Fruit fly (Drosophila melanogaster) S2 (cell line): ENCODE data around the gene Pdf.

Source experiments
- CG8478 ChIP-seq: fragments of >200 bp; optimal IDR thresholded peaks from 2 replicates; lab custom pipeline; 2018
- CTCF ChIP-seq, 2 experiments: fragments of >200 bp; optimal IDR thresholded peaks; 2 replicates each; lab custom pipeline; 2018

Pdf gene

DNA sequence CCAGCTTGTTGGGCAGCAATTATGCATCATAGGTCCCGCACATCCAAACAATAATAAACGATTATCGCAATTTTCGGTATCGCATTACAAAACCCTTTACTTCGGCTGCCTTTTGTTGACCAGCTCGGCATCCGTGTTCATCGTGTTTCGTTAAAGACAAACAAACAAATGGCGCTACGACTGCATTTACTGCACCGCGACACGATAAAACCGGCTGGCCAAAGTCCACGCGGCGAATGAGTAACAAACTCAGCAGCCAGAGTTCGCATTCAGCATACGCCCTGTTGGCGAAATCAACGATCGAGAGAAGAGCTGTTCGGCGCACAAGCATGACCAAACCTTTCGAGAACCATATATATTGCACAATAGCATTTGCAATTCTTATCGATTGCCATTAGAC lies 8.4 kb upstream of the Pdf start:
- TF ChIP-seq CTCF (optimal IDR thresholded peaks at IDR 0.05; lab: Kevin White, UChicago) (no peak), CG8478 (lab: Kevin White, UChicago) (no peak)

DNA sequence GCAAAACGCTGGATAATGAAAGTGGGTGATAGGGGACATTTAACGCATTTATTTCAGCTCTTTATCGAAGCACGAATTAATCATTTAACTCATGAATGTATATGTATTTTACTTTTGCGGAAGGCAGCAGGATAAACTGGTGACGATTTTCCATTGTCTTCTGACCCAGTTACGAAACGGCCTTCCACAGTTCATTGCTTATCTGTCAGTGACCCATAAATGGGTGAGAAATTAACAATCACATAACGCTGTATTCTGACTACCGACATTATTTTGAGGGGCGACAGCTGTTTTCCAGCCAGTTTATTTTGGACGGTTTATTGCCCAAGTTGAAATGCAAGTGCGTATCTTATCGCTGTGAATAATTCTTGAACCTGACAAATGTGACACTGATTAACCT lies 7.6 kb upstream of the Pdf start:
- TF ChIP-seq CG8478 (lab: Kevin White, UChicago) (no peak), CTCF (optimal IDR thresholded peaks at IDR 0.05; lab: Kevin White, UChicago) (no peak)

dm6 chr3R:26463146-26463545 lies 7.2 kb upstream of the Pdf start:
- TF ChIP-seq CG8478 (lab: Kevin White, UChicago), result no peak
- TF ChIP-seq CTCF (optimal IDR thresholded peaks at IDR 0.05; lab: Kevin White, UChicago), result no peak

DNA sequence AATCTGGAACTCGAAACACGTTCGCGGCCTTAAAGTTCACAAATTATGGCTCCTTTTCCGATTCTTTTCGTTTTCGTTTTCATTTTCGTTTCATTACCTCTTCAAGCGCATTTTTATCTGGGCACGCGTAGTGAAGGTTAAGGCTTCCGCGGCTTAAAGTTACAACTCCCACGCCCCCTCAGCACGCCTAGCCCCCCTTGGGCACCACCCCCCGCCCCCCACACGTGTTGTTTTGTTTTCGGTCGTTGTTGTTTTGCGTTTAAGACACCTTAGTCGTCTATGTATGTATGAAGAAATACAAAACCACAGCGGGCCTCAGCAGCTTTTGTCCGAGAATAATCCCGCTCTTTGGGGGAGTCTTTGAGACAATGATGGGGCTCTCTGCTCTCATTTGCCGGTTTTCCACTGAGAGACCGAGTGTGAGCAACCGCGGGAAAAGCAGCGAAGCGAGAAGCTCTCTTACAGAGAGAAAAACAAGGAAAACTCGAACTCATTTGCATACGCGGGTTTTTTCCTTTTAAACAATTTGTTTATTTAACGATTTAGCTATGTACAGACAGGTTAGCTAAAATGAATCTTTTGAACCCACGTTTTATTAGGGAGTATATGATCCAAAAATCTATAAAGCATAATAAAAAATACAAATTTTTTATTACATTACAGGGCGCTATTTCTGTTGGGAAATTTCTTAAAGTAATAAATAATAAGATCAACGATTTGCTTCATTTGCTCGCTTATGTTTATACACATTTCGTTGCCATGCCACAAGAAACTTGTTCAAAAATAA lies 6.4 kb upstream of the Pdf start:
- no peak for TF ChIP-seq CTCF (optimal IDR thresholded peaks at IDR 0.05; lab: Kevin White, UChicago)
- no peak for TF ChIP-seq CG8478 (lab: Kevin White, UChicago)

DNA sequence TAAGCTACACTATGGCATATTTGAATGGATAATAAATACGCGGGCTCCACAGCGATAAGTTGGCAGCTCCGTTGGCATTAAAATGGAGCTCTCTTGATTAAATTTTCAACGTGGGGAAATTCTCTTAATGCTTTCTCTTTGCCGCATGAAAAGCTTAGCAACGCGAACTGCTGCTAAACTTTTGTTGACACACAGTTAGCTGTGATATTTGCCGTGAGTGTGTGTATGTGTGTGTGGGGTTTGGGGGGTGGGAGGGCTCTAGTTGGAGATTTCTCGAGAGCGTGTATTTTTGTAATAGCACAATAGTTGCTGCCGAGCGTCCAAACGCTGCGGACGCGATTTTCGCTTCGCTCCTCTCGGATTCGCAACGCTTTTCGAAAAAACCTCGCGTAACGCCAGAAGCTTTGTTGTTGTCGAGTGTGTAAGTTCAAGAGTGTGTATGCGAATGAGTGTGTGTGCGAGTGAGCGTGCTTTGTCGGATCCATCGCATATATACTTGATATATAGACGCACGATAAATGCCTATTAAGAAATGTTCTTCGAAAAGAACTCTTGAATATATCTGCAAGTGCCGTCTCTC lies 5.4 kb upstream of the Pdf start, which contains the start of gene CG5455:
TSS of gene CG5455 (plus strand) at position 302 of the 580 bp plus-strand sequence.
- TF ChIP-seq CG8478 (lab: Kevin White, UChicago) (no peak), CTCF (optimal IDR thresholded peaks at IDR 0.05; lab: Kevin White, UChicago) (no peak)

dm6 chr3R:26457949-26458348 lies 2.0 kb upstream of the Pdf start, which contains the start of gene CG14238:
Gene CG14238, plus strand, starts transcription at chr3R:26458249.
- TF ChIP-seq CG8478 (lab: Kevin White, UChicago) (no peak), CTCF (optimal IDR thresholded peaks at IDR 0.05; lab: Kevin White, UChicago) (no peak)

DNA sequence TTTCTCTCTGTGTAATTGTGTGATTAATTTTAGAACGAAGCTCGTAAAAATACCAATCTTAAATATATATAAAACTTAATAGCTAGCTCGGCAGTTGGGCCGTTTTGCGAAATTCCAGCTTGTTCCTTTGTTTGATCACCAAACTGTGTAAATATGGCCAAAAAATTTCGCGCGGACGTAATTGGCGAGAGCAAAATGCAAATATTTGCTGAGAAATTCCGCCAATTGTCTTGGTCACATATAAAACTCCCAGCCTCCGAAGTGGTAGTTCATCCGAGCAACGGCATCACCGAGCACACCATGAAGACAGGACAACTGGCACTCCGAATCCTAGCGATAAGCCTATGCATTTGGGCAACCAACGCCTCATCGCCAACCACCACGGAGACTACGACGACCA lies 636 bp upstream of the Pdf start, which contains the start of gene CG14237:
TSS of gene CG14237 (plus strand) at position 301 of the 400 bp plus-strand sequence.
- TF ChIP-seq CG8478 (lab: Kevin White, UChicago) (no peak), CTCF (optimal IDR thresholded peaks at IDR 0.05; lab: Kevin White, UChicago) (no peak)

DNA sequence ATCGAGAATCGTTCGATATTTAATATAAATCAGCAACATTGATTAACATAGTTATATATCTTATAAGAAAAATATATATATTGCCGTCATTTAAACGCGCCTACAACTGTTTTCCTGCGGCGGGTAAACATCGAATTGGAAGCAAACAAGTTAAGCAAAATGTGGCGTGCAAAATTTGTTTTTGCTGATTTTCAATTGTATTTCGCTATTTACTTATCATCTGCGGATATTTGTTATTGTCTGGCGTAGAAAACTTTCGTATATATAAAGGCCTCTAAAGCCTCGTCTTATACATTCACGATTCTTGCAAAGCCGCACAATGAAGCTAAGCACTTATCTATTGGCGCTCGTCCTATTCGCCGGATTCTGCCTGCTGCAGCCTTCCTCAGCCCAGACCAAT lies 1.4 kb downstream of the Pdf start, which contains the start of gene CG43117:
TSS of gene CG43117 (plus strand) at position 301 of the 400 bp plus-strand sequence.
- TF ChIP-seq CTCF (optimal IDR thresholded peaks at IDR 0.05; lab: Kevin White, UChicago) (no peak), CG8478 (lab: Kevin White, UChicago) (no peak)

DNA sequence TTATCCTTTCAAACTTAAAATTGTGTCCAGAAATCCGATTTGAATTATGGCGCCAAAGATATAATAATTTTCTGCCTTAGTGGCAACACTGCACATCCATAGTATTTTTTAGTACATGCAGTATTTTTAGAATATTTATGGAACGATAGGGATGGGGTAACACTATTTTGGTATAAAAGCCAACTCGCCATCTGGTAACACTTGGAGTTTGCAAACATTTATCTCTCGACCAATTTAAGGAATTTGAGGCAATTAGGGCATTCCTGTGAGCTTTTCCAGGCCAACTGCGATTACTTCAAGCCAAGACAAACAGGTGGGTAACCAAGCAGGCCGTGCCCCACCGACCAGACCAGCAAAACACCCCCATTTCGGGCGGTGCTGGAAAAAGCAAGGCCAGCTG lies 3.6 kb downstream of the Pdf start, which contains the start of gene CG5447:
TSS of gene CG5447 (plus strand) at position 190 of the 400 bp plus-strand sequence.
- TF ChIP-seq CTCF (optimal IDR thresholded peaks at IDR 0.05; lab: Kevin White, UChicago), result no peak
- no peak for TF ChIP-seq CG8478 (lab: Kevin White, UChicago)

DNA sequence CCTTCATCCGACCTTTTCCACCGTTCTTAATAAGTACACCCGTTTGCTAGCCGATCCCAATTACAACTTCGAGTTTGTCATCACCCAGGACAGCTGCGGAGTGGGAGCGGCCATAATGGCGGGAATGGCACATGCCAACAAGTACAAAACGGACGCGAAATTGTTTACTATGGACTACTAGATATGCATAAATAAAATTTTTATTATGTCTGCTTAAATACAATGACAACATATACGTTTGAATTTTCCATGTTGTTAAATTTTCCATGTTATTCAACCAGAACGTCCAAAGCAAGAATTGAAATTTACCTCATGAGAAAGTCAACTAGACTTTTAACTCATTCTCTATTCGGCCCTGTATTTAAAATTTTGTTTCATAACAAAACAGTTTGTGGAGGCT lies 5.6 kb downstream of the Pdf start, which contains the start of gene Hex-t2:
TSS of gene Hex-t2 (plus strand) at position 301 of the 400 bp plus-strand sequence.
- TF ChIP-seq CTCF (optimal IDR thresholded peaks at IDR 0.05; lab: Kevin White, UChicago) (no peak), CG8478 (lab: Kevin White, UChicago) (no peak)

DNA sequence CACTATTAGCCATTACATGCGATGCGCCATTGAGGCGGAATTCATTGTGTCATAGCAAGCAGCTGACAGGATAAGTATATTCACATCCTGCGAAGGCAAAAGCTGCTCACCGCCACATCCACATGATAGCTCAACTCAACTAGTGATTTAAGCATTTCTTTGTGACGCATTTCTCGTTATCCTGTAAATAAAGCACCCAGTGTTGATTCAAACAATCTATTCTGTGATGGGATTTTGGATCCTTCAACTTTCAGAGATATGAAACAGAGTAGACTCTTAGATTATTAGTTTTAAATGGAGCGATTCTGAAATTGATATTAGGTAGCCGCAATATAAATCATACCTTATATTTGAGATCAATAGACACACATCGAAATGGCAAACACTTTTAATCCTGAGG lies 7.2 kb downstream of the Pdf start, which contains the start of gene Hex-t1:
TSS of gene Hex-t1 (plus strand) at position 301 of the 400 bp plus-strand sequence.
- TF ChIP-seq CTCF (optimal IDR thresholded peaks at IDR 0.05; lab: Kevin White, UChicago) (no peak), CG8478 (lab: Kevin White, UChicago) (no peak)

DNA sequence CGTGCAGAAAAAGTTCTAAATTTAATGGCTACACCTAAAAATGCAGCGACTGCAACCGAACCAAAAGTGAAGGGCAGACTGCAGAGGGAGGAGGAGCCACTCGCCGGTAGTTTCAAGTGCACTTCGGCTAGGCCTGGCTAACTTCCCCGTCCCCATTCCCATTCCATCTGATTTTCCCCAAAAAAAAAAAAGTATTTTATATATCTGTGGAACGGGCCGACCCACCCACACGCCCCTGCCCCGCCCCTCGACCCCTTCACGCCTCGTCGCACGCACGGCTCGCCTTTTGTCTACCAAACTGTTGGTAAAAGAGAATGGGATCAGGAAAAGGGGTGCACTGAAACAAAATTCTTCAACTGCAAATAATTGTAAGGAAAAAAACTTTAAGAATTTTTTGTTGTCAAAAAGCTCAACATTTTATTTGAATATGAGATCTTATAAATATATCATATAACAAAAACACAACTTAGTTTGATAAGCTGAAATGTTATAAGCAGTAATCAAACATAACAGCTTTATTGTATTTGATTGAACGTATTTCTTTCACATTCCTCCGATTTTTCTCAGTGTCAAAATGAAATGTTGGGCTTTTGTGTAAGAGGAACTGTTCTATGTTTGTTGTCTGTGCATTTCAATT lies 11.9 kb downstream of the Pdf start:
- TF ChIP-seq CTCF (optimal IDR thresholded peaks at IDR 0.05; lab: Kevin White, UChicago) (no peak), CG8478 (lab: Kevin White, UChicago) (no peak)

DNA sequence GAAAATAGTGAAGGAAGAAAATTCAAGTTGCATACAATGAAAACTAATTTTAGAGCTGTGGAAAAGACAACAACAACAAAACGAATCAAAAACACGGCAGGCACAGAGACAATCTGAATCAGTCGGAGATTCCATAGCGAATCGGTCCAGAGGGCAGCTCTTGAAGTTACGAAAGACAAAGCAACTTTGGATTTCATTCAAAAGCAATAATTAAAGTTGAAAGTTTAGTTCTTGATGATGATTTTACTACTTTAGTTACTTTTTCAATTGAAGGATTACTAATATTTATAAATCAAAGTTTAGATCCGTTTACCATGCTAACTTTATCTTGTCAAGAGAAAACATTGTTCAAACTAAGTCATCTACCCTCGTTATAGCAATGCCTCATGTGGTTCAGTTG lies 12.6 kb downstream of the Pdf start:
- TF ChIP-seq CG8478 (lab: Kevin White, UChicago) (no peak), CTCF (optimal IDR thresholded peaks at IDR 0.05; lab: Kevin White, UChicago) (no peak)

DNA sequence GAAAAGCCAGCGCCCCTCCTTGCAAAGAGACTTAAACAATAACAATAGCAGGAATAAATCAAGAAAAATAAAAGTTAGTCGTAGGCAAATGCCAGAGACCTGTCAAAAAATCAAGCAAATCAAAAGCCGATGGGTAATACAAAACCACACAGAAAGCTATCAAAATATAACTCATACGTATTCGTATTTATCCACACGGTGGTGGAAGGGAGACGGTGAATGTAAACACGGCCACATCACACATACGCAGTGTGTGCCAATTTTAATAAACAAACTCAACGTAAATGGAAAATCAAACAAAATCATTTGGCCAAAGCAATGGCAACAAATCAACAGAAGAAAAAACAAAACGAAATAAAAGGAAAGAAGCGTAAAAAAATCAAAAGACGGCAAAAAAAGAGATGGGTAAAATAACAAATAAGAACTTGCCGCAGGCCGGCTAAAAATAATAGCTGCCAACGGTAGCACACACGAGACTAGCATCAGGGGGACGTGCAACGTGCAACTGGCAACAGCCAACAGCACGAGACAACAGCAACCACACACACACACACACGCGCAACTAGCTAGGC lies 13.2 kb downstream of the Pdf start:
- TF ChIP-seq CG8478 (lab: Kevin White, UChicago) (no peak), CTCF (optimal IDR thresholded peaks at IDR 0.05; lab: Kevin White, UChicago) (no peak)
